Worm (Caenorhabditis elegans): ENCODE data around the gene K08H2.5.

DNA sequence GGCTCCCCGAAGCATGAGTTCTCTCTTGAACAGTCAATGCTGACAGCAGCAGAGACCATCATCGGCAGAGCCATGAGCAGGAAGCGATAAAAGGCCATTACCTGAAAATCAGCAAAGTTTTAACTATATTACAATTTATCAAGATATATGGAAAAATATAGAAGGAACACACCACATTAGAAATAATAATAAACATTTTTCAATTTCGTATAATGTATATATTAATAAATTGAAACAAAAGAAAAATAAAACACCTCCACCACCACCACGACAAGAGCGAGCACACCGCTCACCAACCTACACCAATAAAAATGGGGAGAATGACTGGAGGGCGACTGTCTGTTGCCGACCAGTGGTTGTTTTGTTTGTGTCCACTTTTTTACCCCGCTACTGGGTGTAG is 44.4 kb upstream of the K08H2.5 start, which contains the start of gene R04D3.2:
- TF ChIP-seq lsy-2 (tag; optimal IDR thresholded peaks at IDR 0.05) (no peak), nhr-76 (tag; optimal IDR thresholded peaks at IDR 0.05) (no peak), unc-62 (GFP tag; optimal IDR thresholded peaks at IDR 0.05) (no peak), ces-1 (GFP tag; optimal IDR thresholded peaks at IDR 0.05) (no peak), mab-5 (tag; optimal IDR thresholded peaks at IDR 0.05) (no peak), hlh-1 (tag; optimal IDR thresholded peaks at IDR 0.05) (no peak), snpc-4 (tag; optimal IDR thresholded peaks at IDR 0.05) (no peak), tbx-8 (GFP tag; optimal IDR thresholded peaks at IDR 0.05) (no peak)
